Fruit fly (Drosophila melanogaster): ENCODE data around the gene CG7857.

Gene CG7857

DNA sequence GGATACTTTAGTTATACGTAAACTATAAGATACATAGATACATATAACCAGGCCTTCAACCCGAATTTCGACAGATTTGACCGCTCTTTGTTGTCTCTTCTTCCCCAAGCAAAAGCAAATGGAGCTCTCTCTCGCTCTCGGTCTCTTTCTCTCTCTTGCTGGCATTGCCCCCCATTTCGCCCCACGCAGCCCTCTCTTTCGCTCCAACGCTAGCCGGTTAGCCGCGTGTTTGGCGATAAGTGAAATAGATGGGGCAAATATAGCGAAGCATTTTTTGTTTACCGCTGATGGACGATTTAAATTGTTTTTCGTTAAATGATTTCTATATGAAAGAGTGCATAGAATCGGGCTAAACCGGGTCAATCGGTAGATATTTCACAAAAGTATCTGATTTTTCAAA, 9.7 kb upstream of the CG7857 start:
- TF ChIP-seq Pif1A (GFP tag; optimal IDR thresholded peaks at IDR 0.05) = no peak
- peak; percentile 60 for TF ChIP-seq CG12605 (GFP tag; IDR thresholded peaks at IDR 0.05)
- peak; percentile 43; the same call in 1 of the 2 replicates for TF ChIP-seq CG32121 (GFP tag; IDR thresholded peaks at IDR 0.05)
- peak; percentile 83 for TF ChIP-seq EcR (GFP tag; optimal IDR thresholded peaks at IDR 0.05)

DNA sequence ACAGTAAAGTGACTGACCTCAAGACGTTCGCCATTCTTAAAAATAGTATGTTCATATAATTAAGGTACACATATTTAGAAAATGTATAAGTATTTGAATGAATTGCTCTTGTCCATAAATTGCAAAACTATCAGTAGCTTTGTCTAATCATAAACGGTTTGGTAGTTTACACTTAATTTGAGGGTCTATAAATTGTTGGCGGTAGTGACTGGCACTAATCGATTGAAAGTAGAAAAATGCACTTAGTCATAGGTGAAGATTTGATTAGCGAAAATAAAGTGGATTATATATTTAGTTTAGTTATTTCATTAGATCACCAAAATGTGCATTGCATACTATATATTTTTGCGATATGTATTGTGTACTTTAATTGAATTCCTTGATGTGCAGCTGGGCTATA, 9.0 kb upstream of the CG7857 start:
- TF ChIP-seq CG34367 (tag; optimal IDR thresholded peaks at IDR 0.05) (no peak), Snoo (tag; optimal IDR thresholded peaks at IDR 0.05) (no peak), CG14655 (GFP tag; optimal IDR thresholded peaks at IDR 0.05) (no peak), EcR (GFP tag; optimal IDR thresholded peaks at IDR 0.05) (no peak), CG8159 (tag; optimal IDR thresholded peaks at IDR 0.05) (no peak)

DNA sequence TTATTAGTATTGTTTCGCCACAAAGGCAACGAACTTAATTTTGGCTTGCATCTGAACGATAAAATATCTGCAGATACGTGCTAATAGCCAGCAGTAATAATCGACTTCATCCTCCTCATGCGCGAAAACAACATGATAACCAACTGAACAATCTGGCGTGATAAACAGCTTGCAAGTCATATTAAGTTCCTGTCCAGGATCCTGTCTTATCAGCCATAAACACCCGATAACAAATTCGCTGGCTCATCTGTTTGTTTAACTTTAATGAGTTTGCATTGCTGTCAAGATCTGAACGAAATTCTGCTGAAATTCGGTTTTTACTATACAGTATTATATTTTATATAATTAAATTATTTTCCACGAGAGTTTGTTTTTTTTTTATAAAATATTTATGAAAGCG, 8.6 kb upstream of the CG7857 start:
- TF ChIP-seq fd96Ca (GFP tag; IDR thresholded peaks at IDR 0.05) (no peak), CG14655 (GFP tag; optimal IDR thresholded peaks at IDR 0.05) (no peak), CG9948 (tag; optimal IDR thresholded peaks at IDR 0.05) (no peak), Snoo (tag; optimal IDR thresholded peaks at IDR 0.05) (no peak), CG32121 (GFP tag; IDR thresholded peaks at IDR 0.05) (no peak), EcR (GFP tag; optimal IDR thresholded peaks at IDR 0.05) (no peak), Pif1B (GFP tag; optimal IDR thresholded peaks at IDR 0.05) (no peak), gl (tag; optimal IDR thresholded peaks at IDR 0.05) (no peak), CG12605 (GFP tag; IDR thresholded peaks at IDR 0.05) (no peak), CG13204 (GFP tag; optimal IDR thresholded peaks at IDR 0.05) (no peak), CG8159 (tag; optimal IDR thresholded peaks at IDR 0.05) (no peak), CG17806 (tag; optimal IDR thresholded peaks at IDR 0.05) (no peak), Pif1A (GFP tag; optimal IDR thresholded peaks at IDR 0.05) (no peak), CG15710 (tag; optimal IDR thresholded peaks at IDR 0.05) (no peak), CG4496 (GFP tag; IDR thresholded peaks at IDR 0.05) (no peak), CG8301 (tag; optimal IDR thresholded peaks at IDR 0.05) (no peak)

DNA sequence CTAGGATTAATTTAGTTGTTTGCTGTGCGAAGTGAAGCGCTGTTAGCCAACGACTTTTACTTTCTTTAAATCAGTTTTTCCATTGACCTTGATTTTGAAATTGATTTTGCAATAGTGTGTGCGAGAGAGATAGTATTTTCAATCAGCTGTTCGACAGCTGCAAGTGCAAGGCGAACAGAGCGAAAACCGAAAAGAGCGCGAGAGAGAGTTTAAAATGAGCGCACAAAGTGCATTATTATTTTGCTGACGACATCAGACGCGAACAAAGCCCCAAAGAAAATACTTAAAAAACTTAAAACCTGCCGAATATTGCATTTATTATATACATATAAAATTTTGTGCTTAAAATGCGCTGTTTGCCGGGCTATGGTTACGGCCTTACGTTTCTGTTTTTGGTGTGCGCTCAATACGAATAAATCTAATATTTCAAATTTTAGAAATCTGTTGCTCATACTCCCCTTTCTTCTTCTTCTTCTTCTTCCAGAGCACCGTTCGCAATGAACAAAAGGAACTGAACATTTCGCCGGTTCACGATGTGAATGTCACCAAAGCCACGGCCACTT, 7.1 kb upstream of the CG7857 start:
- TF ChIP-seq CG13204 (GFP tag; optimal IDR thresholded peaks at IDR 0.05) (no peak), CG17806 (tag; optimal IDR thresholded peaks at IDR 0.05) (no peak), Pif1B (GFP tag; optimal IDR thresholded peaks at IDR 0.05) (peak; percentile 32), EcR (GFP tag; optimal IDR thresholded peaks at IDR 0.05) (peak; percentile 68), CG15710 (tag; optimal IDR thresholded peaks at IDR 0.05) (peak; percentile 2), Pif1A (GFP tag; optimal IDR thresholded peaks at IDR 0.05) (no peak)

DNA sequence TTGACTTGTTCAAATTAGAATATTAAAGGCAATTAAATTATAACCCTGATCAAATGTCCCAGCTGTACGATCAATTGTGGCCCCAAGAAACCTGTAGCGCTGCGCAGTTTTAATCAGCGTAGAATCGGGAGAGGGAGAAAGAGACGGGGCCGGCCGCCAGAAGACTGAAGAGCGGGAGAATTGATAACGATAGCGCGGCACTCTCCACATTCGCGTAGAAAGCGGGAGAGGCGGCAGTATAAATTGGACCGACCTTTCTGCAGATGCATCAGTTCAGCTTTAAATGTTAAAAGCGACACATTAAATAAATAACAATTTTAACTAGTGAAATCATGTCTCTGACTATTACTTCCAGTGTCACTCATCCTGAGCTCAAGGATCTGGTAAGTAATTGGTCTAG, 6.1 kb upstream of the CG7857 start, which contains the start of gene MsrA:
TSS of gene MsrA (plus strand) at position 266 of the 400 bp plus-strand sequence.
- TF ChIP-seq fd96Ca (GFP tag; IDR thresholded peaks at IDR 0.05) (no peak), EcR (GFP tag; optimal IDR thresholded peaks at IDR 0.05) (peak; percentile 1), Pif1B (GFP tag; optimal IDR thresholded peaks at IDR 0.05) (peak; percentile 15), gl (tag; optimal IDR thresholded peaks at IDR 0.05) (peak; percentile 18), Pif1A (GFP tag; optimal IDR thresholded peaks at IDR 0.05) (peak; percentile 9), CG12605 (GFP tag; IDR thresholded peaks at IDR 0.05) (peak; percentile 30; the same call in 1 of the 2 replicates)

DNA sequence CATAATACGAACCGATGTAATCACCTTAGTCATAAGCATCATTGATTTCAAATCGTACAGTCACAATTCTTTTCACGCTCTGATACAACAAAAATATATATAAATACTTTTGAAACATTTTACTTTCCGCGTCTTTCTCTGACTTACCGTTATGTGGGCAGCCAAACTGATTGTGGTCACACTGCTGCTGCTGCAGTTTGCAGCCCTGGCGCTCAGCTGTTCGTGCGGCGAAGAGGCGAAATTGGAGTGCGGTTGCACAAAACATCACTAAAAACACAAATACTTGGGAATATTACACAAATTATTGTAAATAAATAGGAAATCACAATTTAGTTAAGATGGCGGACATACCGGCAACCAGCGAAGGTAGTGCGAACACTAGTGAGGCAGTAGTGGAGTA, 4.7 kb upstream of the CG7857 start, which contains the start of the genes gdl and gdl-ORF39:
TSS of gene gdl (plus strand) at position 48 of the 400 bp plus-strand sequence.
TSS of gene gdl-ORF39 (plus strand) at position 48 of the 400 bp plus-strand sequence.
- TF ChIP-seq fd96Ca (GFP tag; IDR thresholded peaks at IDR 0.05) = no peak
- TF ChIP-seq CG32121 (GFP tag; IDR thresholded peaks at IDR 0.05) = no peak
- no peak for TF ChIP-seq CG12605 (GFP tag; IDR thresholded peaks at IDR 0.05)
- TF ChIP-seq EcR (GFP tag; optimal IDR thresholded peaks at IDR 0.05) = no peak
- TF ChIP-seq Ets98B (GFP tag; IDR thresholded peaks at IDR 0.05) = no peak
- TF ChIP-seq CG15710 (tag; optimal IDR thresholded peaks at IDR 0.05) = no peak
- no peak for TF ChIP-seq CG17806 (tag; optimal IDR thresholded peaks at IDR 0.05)
- no peak for TF ChIP-seq CG34367 (tag; optimal IDR thresholded peaks at IDR 0.05)
- TF ChIP-seq CG9948 (tag; optimal IDR thresholded peaks at IDR 0.05) = no peak
- no peak for TF ChIP-seq D1 (tag; optimal IDR thresholded peaks at IDR 0.05)
- no peak for TF ChIP-seq gl (tag; optimal IDR thresholded peaks at IDR 0.05)
- no peak for TF ChIP-seq CG4496 (GFP tag; IDR thresholded peaks at IDR 0.05)
- TF ChIP-seq CG10348 (GFP tag; IDR thresholded peaks at IDR 0.05) = no peak
- no peak for TF ChIP-seq rn (GFP tag; IDR thresholded peaks at IDR 0.05)
- TF ChIP-seq Snoo (tag; optimal IDR thresholded peaks at IDR 0.05) = no peak
- no peak for TF ChIP-seq Pif1A (GFP tag; optimal IDR thresholded peaks at IDR 0.05)
- TF ChIP-seq Pif1B (GFP tag; optimal IDR thresholded peaks at IDR 0.05) = no peak
- no peak for TF ChIP-seq CG14655 (GFP tag; optimal IDR thresholded peaks at IDR 0.05)

DNA sequence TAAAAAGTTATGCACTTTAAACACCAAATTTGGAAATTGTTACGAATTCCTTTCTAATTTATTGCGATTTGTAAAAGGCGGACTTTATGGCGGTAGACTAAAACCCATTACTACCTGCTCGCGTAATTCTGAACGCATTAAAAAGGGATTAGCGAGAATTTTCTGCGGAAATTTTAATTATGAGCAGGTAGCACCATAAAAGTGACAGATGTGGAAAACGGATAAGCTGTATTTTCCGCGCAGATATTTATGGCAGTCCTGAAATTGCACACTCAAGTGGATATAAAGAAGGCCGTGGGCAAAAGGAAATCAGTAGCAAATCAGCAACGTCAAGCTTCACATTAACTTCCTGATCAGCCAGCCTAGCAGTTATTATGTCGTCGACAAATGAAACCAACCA, 4.1 kb upstream of the CG7857 start, which contains the start of gene Z600:
TSS of gene Z600 (plus strand) at position 312 of the 400 bp plus-strand sequence.
- TF ChIP-seq CG10348 (GFP tag; IDR thresholded peaks at IDR 0.05) (no peak), D1 (tag; optimal IDR thresholded peaks at IDR 0.05) (no peak), CG9948 (tag; optimal IDR thresholded peaks at IDR 0.05) (no peak), rn (GFP tag; IDR thresholded peaks at IDR 0.05) (no peak)
